Fruit fly (Drosophila melanogaster): Measurements from ENCODE around the gene exex.

exex gene

dm6 chr3L:7967203-7967602 lies 19.2 kb downstream of the exex start:
- TF ChIP-seq fd96Ca (GFP tag; IDR thresholded peaks at IDR 0.05), result no peak
- TF ChIP-seq CG8301 (tag; optimal IDR thresholded peaks at IDR 0.05), result no peak
- no peak for TF ChIP-seq CG13204 (GFP tag; optimal IDR thresholded peaks at IDR 0.05)
- TF ChIP-seq CG17806 (tag; optimal IDR thresholded peaks at IDR 0.05), result no peak
- TF ChIP-seq CG10348 (GFP tag; IDR thresholded peaks at IDR 0.05), result no peak
- no peak for TF ChIP-seq gl (tag; optimal IDR thresholded peaks at IDR 0.05)
- no peak for TF ChIP-seq D1 (tag; optimal IDR thresholded peaks at IDR 0.05)
- TF ChIP-seq Pif1B (GFP tag; optimal IDR thresholded peaks at IDR 0.05), result no peak
- TF ChIP-seq CG32121 (GFP tag; IDR thresholded peaks at IDR 0.05), result no peak
- TF ChIP-seq rn (GFP tag; IDR thresholded peaks at IDR 0.05), result no peak
- TF ChIP-seq CG4496 (GFP tag; IDR thresholded peaks at IDR 0.05), result no peak
- TF ChIP-seq EcR (GFP tag; optimal IDR thresholded peaks at IDR 0.05), result no peak
- no peak for TF ChIP-seq Snoo (tag; optimal IDR thresholded peaks at IDR 0.05)
- TF ChIP-seq CG14655 (GFP tag; optimal IDR thresholded peaks at IDR 0.05), result no peak
- no peak for TF ChIP-seq Pif1A (GFP tag; optimal IDR thresholded peaks at IDR 0.05)
- TF ChIP-seq CG9948 (tag; optimal IDR thresholded peaks at IDR 0.05), result no peak
- no peak for TF ChIP-seq Ets98B (GFP tag; IDR thresholded peaks at IDR 0.05)
- TF ChIP-seq CG8159 (tag; optimal IDR thresholded peaks at IDR 0.05), result no peak
- TF ChIP-seq CG12605 (GFP tag; IDR thresholded peaks at IDR 0.05), result no peak
- no peak for TF ChIP-seq CG34367 (tag; optimal IDR thresholded peaks at IDR 0.05)

DNA sequence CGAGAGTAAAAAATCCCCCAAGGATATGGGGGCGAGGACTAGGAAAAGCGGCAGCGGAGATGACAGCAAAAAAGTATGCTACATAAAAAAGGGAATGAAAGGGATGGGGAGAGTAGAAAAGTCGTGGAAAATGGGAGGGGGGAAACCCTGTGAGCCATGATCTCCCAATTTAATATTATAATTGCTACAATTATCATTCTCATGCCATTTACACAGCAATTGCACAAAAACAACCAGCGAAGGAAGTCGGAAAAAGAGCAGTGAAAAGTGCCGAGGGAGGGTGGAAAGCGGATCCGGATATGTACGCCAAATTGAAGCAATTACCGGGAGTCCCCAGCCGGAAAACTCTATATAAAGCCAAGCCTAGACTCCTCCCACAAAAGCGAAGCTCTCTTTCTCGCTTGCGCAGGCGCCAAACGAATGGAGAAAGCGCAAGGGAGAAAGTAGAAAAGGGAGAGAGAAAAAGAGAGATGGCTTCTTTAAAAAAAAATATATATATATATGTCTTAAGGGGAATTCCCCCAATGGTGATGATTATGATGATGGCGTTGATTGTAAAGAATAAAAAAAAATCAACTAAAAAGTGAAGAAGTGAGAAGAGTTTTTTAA lies 20.5 kb downstream of the exex start:
- TF ChIP-seq CG15710 (tag; optimal IDR thresholded peaks at IDR 0.05) (no peak), fd96Ca (GFP tag; IDR thresholded peaks at IDR 0.05) (no peak), EcR (GFP tag; optimal IDR thresholded peaks at IDR 0.05) (no peak), D1 (tag; optimal IDR thresholded peaks at IDR 0.05) (no peak), Snoo (tag; optimal IDR thresholded peaks at IDR 0.05) (no peak), CG12605 (GFP tag; IDR thresholded peaks at IDR 0.05) (no peak), CG9948 (tag; optimal IDR thresholded peaks at IDR 0.05) (no peak), CG32121 (GFP tag; IDR thresholded peaks at IDR 0.05) (no peak), CG14655 (GFP tag; optimal IDR thresholded peaks at IDR 0.05) (no peak), CG4496 (GFP tag; IDR thresholded peaks at IDR 0.05) (no peak), rn (GFP tag; IDR thresholded peaks at IDR 0.05) (no peak), CG8159 (tag; optimal IDR thresholded peaks at IDR 0.05) (no peak), gl (tag; optimal IDR thresholded peaks at IDR 0.05) (no peak), CG10348 (GFP tag; IDR thresholded peaks at IDR 0.05) (no peak), CG17806 (tag; optimal IDR thresholded peaks at IDR 0.05) (no peak), Pif1A (GFP tag; optimal IDR thresholded peaks at IDR 0.05) (no peak), CG34367 (tag; optimal IDR thresholded peaks at IDR 0.05) (no peak)

- TF ChIP-seq CG9948 (tag; optimal IDR thresholded peaks at IDR 0.05), result no peak
- TF ChIP-seq CG8159 (tag; optimal IDR thresholded peaks at IDR 0.05), result no peak
- TF ChIP-seq gl (tag; optimal IDR thresholded peaks at IDR 0.05), result no peak
- TF ChIP-seq Pif1B (GFP tag; optimal IDR thresholded peaks at IDR 0.05), result no peak
- TF ChIP-seq Snoo (tag; optimal IDR thresholded peaks at IDR 0.05), result no peak
- TF ChIP-seq CG32121 (GFP tag; IDR thresholded peaks at IDR 0.05), result no peak
- no peak for TF ChIP-seq CG14655 (GFP tag; optimal IDR thresholded peaks at IDR 0.05)
- no peak for TF ChIP-seq D1 (tag; optimal IDR thresholded peaks at IDR 0.05)
- no peak for TF ChIP-seq CG10348 (GFP tag; IDR thresholded peaks at IDR 0.05)
- no peak for TF ChIP-seq fd96Ca (GFP tag; IDR thresholded peaks at IDR 0.05)
- no peak for TF ChIP-seq Pif1A (GFP tag; optimal IDR thresholded peaks at IDR 0.05)
- no peak for TF ChIP-seq CG34367 (tag; optimal IDR thresholded peaks at IDR 0.05)
- TF ChIP-seq CG12605 (GFP tag; IDR thresholded peaks at IDR 0.05), result no peak
- no peak for TF ChIP-seq CG17806 (tag; optimal IDR thresholded peaks at IDR 0.05)
- no peak for TF ChIP-seq CG4496 (GFP tag; IDR thresholded peaks at IDR 0.05)
- TF ChIP-seq EcR (GFP tag; optimal IDR thresholded peaks at IDR 0.05), result no peak
- no peak for TF ChIP-seq rn (GFP tag; IDR thresholded peaks at IDR 0.05)
- TF ChIP-seq CG8301 (tag; optimal IDR thresholded peaks at IDR 0.05), result no peak
Observed at dm6 chr3L:7970442-7970841, 22.5 kb downstream of the exex start, which contains the start of gene RNaseX25. RNaseX25 (plus strand) TSS chr3L:7970588.

DNA sequence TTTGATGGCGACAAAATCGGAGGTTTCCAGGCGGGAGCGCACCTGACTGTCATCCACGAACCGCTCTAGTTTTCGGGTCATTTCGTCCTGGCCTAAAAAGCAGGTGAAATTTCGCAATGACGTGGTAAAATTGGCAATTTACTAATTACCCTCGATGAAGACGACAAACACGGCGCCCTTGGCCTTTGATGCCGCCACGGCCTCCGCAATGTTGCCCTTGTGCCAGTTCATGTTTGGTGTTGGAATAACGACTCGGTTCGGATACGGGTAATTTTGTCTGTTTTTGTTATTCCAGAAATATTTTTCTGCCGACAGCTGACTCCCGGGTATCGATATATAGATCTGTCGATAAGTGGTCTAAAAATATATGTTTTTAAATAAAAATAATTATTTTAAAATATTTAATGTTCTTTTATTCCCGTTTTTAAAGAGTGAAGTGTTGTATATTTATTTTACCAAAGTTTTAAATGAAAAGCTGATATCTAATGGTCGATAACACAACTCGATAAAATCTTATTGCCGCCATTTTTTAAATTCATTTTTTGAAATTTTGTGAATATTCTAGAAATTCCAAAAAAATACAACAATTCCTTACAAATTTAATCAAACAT lies 26.8 kb downstream of the exex start, which contains the start of gene CG8042:
Gene CG8042 (minus strand): TSS at position 321 of the 611 bp plus-strand sequence.
- TF ChIP-seq CG14655 (GFP tag; optimal IDR thresholded peaks at IDR 0.05) (no peak), D1 (tag; optimal IDR thresholded peaks at IDR 0.05) (no peak), gl (tag; optimal IDR thresholded peaks at IDR 0.05) (no peak), CG4496 (GFP tag; IDR thresholded peaks at IDR 0.05) (no peak), Snoo (tag; optimal IDR thresholded peaks at IDR 0.05) (no peak), CG32121 (GFP tag; IDR thresholded peaks at IDR 0.05) (no peak), CG15710 (tag; optimal IDR thresholded peaks at IDR 0.05) (no peak), CG8301 (tag; optimal IDR thresholded peaks at IDR 0.05) (no peak), CG17806 (tag; optimal IDR thresholded peaks at IDR 0.05) (no peak), rn (GFP tag; IDR thresholded peaks at IDR 0.05) (no peak), fd96Ca (GFP tag; IDR thresholded peaks at IDR 0.05) (no peak), Pif1A (GFP tag; optimal IDR thresholded peaks at IDR 0.05) (no peak)

dm6 chr3L:7976081-7976483 lies 28.1 kb downstream of the exex start, which contains the start of the genes HP4 and CG8209:
HP4 (minus strand) TSS chr3L:7976154.
CG8209 (plus strand) TSS chr3L:7976406.
- TF ChIP-seq CG32121 (GFP tag; IDR thresholded peaks at IDR 0.05) (peak; percentile 83), CG15710 (tag; optimal IDR thresholded peaks at IDR 0.05) (peak; percentile 70), CG10348 (GFP tag; IDR thresholded peaks at IDR 0.05) (no peak), Pif1A (GFP tag; optimal IDR thresholded peaks at IDR 0.05) (no peak), EcR (GFP tag; optimal IDR thresholded peaks at IDR 0.05) (no peak), fd96Ca (GFP tag; IDR thresholded peaks at IDR 0.05) (no peak; the same call in 1 of the 3 replicates), CG13204 (GFP tag; optimal IDR thresholded peaks at IDR 0.05) (no peak), CG14655 (GFP tag; optimal IDR thresholded peaks at IDR 0.05) (no peak), CG9948 (tag; optimal IDR thresholded peaks at IDR 0.05) (peak; percentile 60), CG17806 (tag; optimal IDR thresholded peaks at IDR 0.05) (peak; percentile 70), CG34367 (tag; optimal IDR thresholded peaks at IDR 0.05) (peak; percentile 55), D1 (tag; optimal IDR thresholded peaks at IDR 0.05) (peak; percentile 68), Pif1B (GFP tag; optimal IDR thresholded peaks at IDR 0.05) (no peak), CG8159 (tag; optimal IDR thresholded peaks at IDR 0.05) (peak; percentile 77), Snoo (tag; optimal IDR thresholded peaks at IDR 0.05) (peak; percentile 70), CG12605 (GFP tag; IDR thresholded peaks at IDR 0.05) (no peak), Ets98B (GFP tag; IDR thresholded peaks at IDR 0.05) (peak; percentile 74), CG4496 (GFP tag; IDR thresholded peaks at IDR 0.05) (no peak; the same call in 1 of the 3 replicates), rn (GFP tag; IDR thresholded peaks at IDR 0.05) (peak; percentile 71; the same call in 1 of the 2 replicates), gl (tag; optimal IDR thresholded peaks at IDR 0.05) (no peak), CG8301 (tag; optimal IDR thresholded peaks at IDR 0.05) (no peak)
